Fruit fly (Drosophila melanogaster) whole organism, embryonic: ENCODE measurements around the gene STUB1.

Source experiments
- Abd-B ChIP-seq: fragments of 200-800 bp; sonication (Bioruptor generic); optimal IDR thresholded peaks from 2 replicates; lab custom pipeline; 2018; ENCODE audit warnings: missing biosample characterization, mild to moderate bottlenecking, missing genetic modification characterization, moderate library complexity
- Awh ChIP-seq: fragments of 200-800 bp; sonication (Bioruptor generic); IDR thresholded peaks from 2 replicates; pipeline ENCODE4, ENCODE4 v1.3.6; 2022; ENCODE audit warnings: missing biosample characterization, missing genetic modification characterization
- CG11696 ChIP-seq: fragments of 200-800 bp; sonication (Bioruptor generic); IDR thresholded peaks from 2 replicates; pipeline ENCODE4 v1.3.6; 2022; ENCODE audit warnings: missing biosample characterization, missing genetic modification characterization
- CG12769 ChIP-seq: fragments of 200-800 bp; sonication (Bioruptor generic); optimal IDR thresholded peaks from 2 replicates; lab custom pipeline; 2019; ENCODE audit warnings: missing biosample characterization, mild to moderate bottlenecking, missing genetic modification characterization, moderate library complexity
- CG1602 ChIP-seq: fragments of 200-800 bp; sonication (Bioruptor generic); optimal IDR thresholded peaks from 3 replicates; lab custom pipeline; 2016; ENCODE audit warnings: missing biosample characterization, missing genetic modification characterization
- CG17186 ChIP-seq: fragments of 200-800 bp; sonication (Bioruptor generic); optimal IDR thresholded peaks from 3 replicates; lab custom pipeline; 2017; ENCODE audit warnings: missing biosample characterization, missing genetic modification reagents, missing genetic modification characterization
- CG17328 ChIP-seq: fragments of 200-800 bp; sonication (Bioruptor generic); IDR thresholded peaks from 2 replicates; pipeline ENCODE4 v1.3.6; 2022; ENCODE audit warnings: missing biosample characterization, missing genetic modification characterization
- CG18011 ChIP-seq: fragments of 200-800 bp; sonication (Bioruptor generic); optimal IDR thresholded peaks from 2 replicates; lab custom pipeline; 2017; ENCODE audit warnings: missing biosample characterization, missing genetic modification characterization, mild to moderate bottlenecking, moderate library complexity, missing genotype
- CG2889 ChIP-seq: fragments of 200-800 bp; sonication (Bioruptor generic); IDR thresholded peaks from 3 replicates; pipeline ENCODE4 v1.3.6; 2022; ENCODE audit warnings: missing biosample characterization, missing genetic modification characterization
- CG30403 ChIP-seq: fragments of 200-800 bp; sonication (Bioruptor generic); optimal IDR thresholded peaks from 3 replicates; lab custom pipeline; 2016; ENCODE audit warnings: missing biosample characterization, missing genetic modification characterization
- CG31441 ChIP-seq: fragments of 200-800 bp; sonication (Bioruptor generic); IDR thresholded peaks from 2 replicates; pipeline ENCODE4 v1.3.6; 2022; ENCODE audit warnings: missing biosample characterization, missing genetic modification characterization
- CG42726 ChIP-seq: fragments of 200-800 bp; sonication (Bioruptor generic); IDR thresholded peaks from 2 replicates; pipeline ENCODE4 v1.3.6; 2022; ENCODE audit warnings: missing biosample characterization, missing genetic modification characterization; ENCODE audit not compliant: partially characterized antibody
- CG43689 ChIP-seq: fragments of 200-800 bp; sonication (Bioruptor generic); IDR thresholded peaks from 2 replicates; pipeline ENCODE4 v1.3.6; 2022; ENCODE audit warnings: missing biosample characterization, missing genetic modification characterization
- CG4730 ChIP-seq: fragments of 200-800 bp; sonication (Bioruptor generic); IDR thresholded peaks from 2 replicates; pipeline ENCODE4 v1.3.6; 2022; ENCODE audit warnings: missing biosample characterization, missing genetic modification characterization
- CG5953 ChIP-seq: fragments of 200-800 bp; sonication (Bioruptor generic); IDR thresholded peaks from 2 replicates; pipeline ENCODE4 v1.3.6; 2022; ENCODE audit warnings: missing biosample characterization, missing genetic modification characterization
- CG6683 ChIP-seq: fragments of 200-800 bp; sonication (Bioruptor generic); optimal IDR thresholded peaks from 2 replicates; lab custom pipeline; 2017; ENCODE audit warnings: missing biosample characterization, mild to moderate bottlenecking, missing genetic modification characterization, missing genetic modification reagents
- CG7745 ChIP-seq: fragments of 200-800 bp; sonication (Bioruptor generic); optimal IDR thresholded peaks from 2 replicates; lab custom pipeline; 2018; ENCODE audit warnings: missing biosample characterization, mild to moderate bottlenecking, missing genetic modification characterization, moderate library complexity
- CG9727 ChIP-seq: fragments of 200-800 bp; sonication (Bioruptor generic); optimal IDR thresholded peaks from 3 replicates; lab custom pipeline; 2017; ENCODE audit warnings: missing biosample characterization, mild to moderate bottlenecking, missing genetic modification characterization
- CG9797 ChIP-seq: fragments of 200-800 bp; sonication (Bioruptor generic); optimal IDR thresholded peaks from 3 replicates; lab custom pipeline; 2018; ENCODE audit warnings: missing biosample characterization, mild to moderate bottlenecking, missing genetic modification characterization
- Dad ChIP-seq: fragments of 200-800 bp; sonication (Bioruptor generic); optimal IDR thresholded peaks from 3 replicates; lab custom pipeline; 2016; ENCODE audit warnings: missing biosample characterization, missing genetic modification characterization
- Dll ChIP-seq: fragments of 200-800 bp; sonication (Bioruptor generic); IDR thresholded peaks from 4 replicates; pipeline ENCODE4 v1.3.6; 2022; ENCODE audit warnings: missing biosample characterization, missing genetic modification characterization; ENCODE audit not compliant: partially characterized antibody
- E2f2 ChIP-seq: fragments of 200-800 bp; sonication (Bioruptor generic); IDR thresholded peaks from 2 replicates; pipeline ENCODE4 v1.3.6; 2022; ENCODE audit warnings: missing biosample characterization, missing genetic modification characterization
- Fer2 ChIP-seq: fragments of 200-800 bp; sonication (Bioruptor generic); optimal IDR thresholded peaks from 2 replicates; lab custom pipeline; 2018; ENCODE audit warnings: missing biosample characterization, mild to moderate bottlenecking, missing genetic modification characterization, moderate library complexity
- H2.0 ChIP-seq: fragments of 200-800 bp; sonication (Bioruptor generic); IDR thresholded peaks from 2 replicates; pipeline ENCODE4 v1.3.6; 2022; ENCODE audit warnings: missing biosample characterization, missing genetic modification characterization
- HLH54F ChIP-seq: fragments of 200-800 bp; sonication (Bioruptor generic); optimal IDR thresholded peaks from 3 replicates; lab custom pipeline; 2016; ENCODE audit warnings: missing biosample characterization, missing genetic modification characterization
- Rfx ChIP-seq: fragments of 200-800 bp; sonication (Bioruptor generic); IDR thresholded peaks from 2 replicates; pipeline ENCODE4 v1.3.6; 2022; ENCODE audit warnings: missing biosample characterization, missing genetic modification characterization
- Xbp1 ChIP-seq: fragments of 200-800 bp; sonication (Bioruptor generic); optimal IDR thresholded peaks from 3 replicates; lab custom pipeline; 2016; ENCODE audit warnings: missing biosample characterization, mild to moderate bottlenecking, missing genetic modification characterization
- ac ChIP-seq: fragments of 200-800 bp; sonication (Bioruptor generic); optimal IDR thresholded peaks from 3 replicates; lab custom pipeline; 2017; ENCODE audit warnings: missing biosample characterization, mild to moderate bottlenecking, missing genetic modification characterization
- al ChIP-seq: fragments of 200-800 bp; sonication (Bioruptor generic); IDR thresholded peaks from 2 replicates; pipeline ENCODE4 v1.3.6; 2022; ENCODE audit warnings: missing biosample characterization, missing genetic modification characterization
- bab2 ChIP-seq: fragments of 200-800 bp; sonication (Bioruptor generic); optimal IDR thresholded peaks from 2 replicates; lab custom pipeline; 2016; ENCODE audit warnings: missing biosample characterization, missing genetic modification characterization
- bsh ChIP-seq, 2 experiments: fragments of 200-800 bp; sonication (Bioruptor generic); optimal IDR thresholded peaks; 2 replicates each; lab custom pipeline; 2017 to 2018; ENCODE audit warnings: mild to moderate bottlenecking in 2 of 2, missing biosample characterization in 2 of 2, missing genetic modification characterization in 2 of 2, moderate library complexity in 1 of 2
- dan ChIP-seq: fragments of 200-800 bp; sonication (Bioruptor generic); IDR thresholded peaks from 2 replicates; pipeline ENCODE4 v1.3.6; 2022; ENCODE audit warnings: missing biosample characterization, missing genetic modification characterization
- disco-r ChIP-seq: fragments of 200-800 bp; sonication (Bioruptor generic); optimal IDR thresholded peaks from 2 replicates; lab custom pipeline; 2016; ENCODE audit warnings: missing biosample characterization, missing genetic modification characterization
- en ChIP-seq: fragments of 200-800 bp; sonication (Bioruptor generic); optimal IDR thresholded peaks from 2 replicates; lab custom pipeline; 2016; ENCODE audit warnings: missing biosample characterization, missing genetic modification characterization
- eve ChIP-seq, 2 experiments: fragments of >200 bp; optimal IDR thresholded peaks; 2 replicates each; lab custom pipeline; 2017; ENCODE audit warnings: missing biosample characterization in 2 of 2, missing genetic modification characterization in 2 of 2
- gem ChIP-seq: fragments of 200-800 bp; sonication (Bioruptor generic); optimal IDR thresholded peaks from 2 replicates; lab custom pipeline; 2019; ENCODE audit warnings: missing biosample characterization, mild to moderate bottlenecking, missing genetic modification characterization, moderate library complexity
- mld ChIP-seq: fragments of 200-800 bp; sonication (Bioruptor generic); IDR thresholded peaks from 3 replicates; pipeline ENCODE4 v1.3.6; 2022; ENCODE audit warnings: missing biosample characterization, missing genetic modification characterization; ENCODE audit not compliant: partially characterized antibody
- odd ChIP-seq: fragments of 200-800 bp; sonication (Bioruptor generic); optimal IDR thresholded peaks from 2 replicates; lab custom pipeline; 2017; ENCODE audit warnings: missing biosample characterization, mild to moderate bottlenecking, missing genetic modification characterization
- row ChIP-seq: fragments of 200-800 bp; sonication (Bioruptor generic); IDR thresholded peaks from 3 replicates; pipeline ENCODE4 v1.3.6; 2022; ENCODE audit warnings: missing biosample characterization, missing genetic modification characterization
- salm ChIP-seq: fragments of 200-800 bp; sonication (Bioruptor generic); optimal IDR thresholded peaks from 2 replicates; lab custom pipeline; 2018; ENCODE audit warnings: missing biosample characterization, mild to moderate bottlenecking, missing genetic modification characterization
- schlank ChIP-seq: fragments of 200-800 bp; sonication (Bioruptor generic); optimal IDR thresholded peaks from 2 replicates; lab custom pipeline; 2018; ENCODE audit warnings: missing biosample characterization, mild to moderate bottlenecking, missing genetic modification characterization
- seq ChIP-seq: fragments of 200-800 bp; sonication (Bioruptor generic); IDR thresholded peaks from 2 replicates; pipeline ENCODE4 v1.3.6; 2022; ENCODE audit warnings: missing biosample characterization, missing genetic modification characterization
- sim ChIP-seq: fragments of 200-800 bp; sonication (Bioruptor generic); IDR thresholded peaks from 2 replicates; pipeline ENCODE4 v1.3.6; 2022; ENCODE audit warnings: missing biosample characterization, missing genetic modification characterization
- so ChIP-seq: fragments of 200-800 bp; sonication (Bioruptor generic); IDR thresholded peaks from 3 replicates; pipeline ENCODE4 v1.3.6; 2022; ENCODE audit warnings: missing biosample characterization, missing genetic modification characterization
- sob ChIP-seq: fragments of 200-800 bp; sonication (Bioruptor generic); IDR thresholded peaks from 2 replicates; pipeline ENCODE4 v1.3.6; 2022; ENCODE audit warnings: missing biosample characterization, missing genetic modification characterization
- sqz ChIP-seq: fragments of 200-800 bp; sonication (Bioruptor generic); optimal IDR thresholded peaks from 3 replicates; lab custom pipeline; 2018; ENCODE audit warnings: missing biosample characterization, mild to moderate bottlenecking, missing genetic modification characterization
- tgo ChIP-seq: fragments of 200-800 bp; sonication (Bioruptor generic); IDR thresholded peaks from 3 replicates; pipeline ENCODE4 v1.3.6; 2022; ENCODE audit warnings: missing biosample characterization, missing genetic modification characterization
- wdn ChIP-seq: fragments of 200-800 bp; sonication (Bioruptor generic); IDR thresholded peaks from 2 replicates; pipeline ENCODE4 v1.3.6; 2022; ENCODE audit warnings: missing biosample characterization, missing genetic modification characterization
- zf30C ChIP-seq: fragments of 200-800 bp; sonication (Bioruptor generic); optimal IDR thresholded peaks from 3 replicates; lab custom pipeline; 2018; ENCODE audit warnings: missing biosample characterization, mild to moderate bottlenecking, missing genetic modification characterization

Gene STUB1

DNA sequence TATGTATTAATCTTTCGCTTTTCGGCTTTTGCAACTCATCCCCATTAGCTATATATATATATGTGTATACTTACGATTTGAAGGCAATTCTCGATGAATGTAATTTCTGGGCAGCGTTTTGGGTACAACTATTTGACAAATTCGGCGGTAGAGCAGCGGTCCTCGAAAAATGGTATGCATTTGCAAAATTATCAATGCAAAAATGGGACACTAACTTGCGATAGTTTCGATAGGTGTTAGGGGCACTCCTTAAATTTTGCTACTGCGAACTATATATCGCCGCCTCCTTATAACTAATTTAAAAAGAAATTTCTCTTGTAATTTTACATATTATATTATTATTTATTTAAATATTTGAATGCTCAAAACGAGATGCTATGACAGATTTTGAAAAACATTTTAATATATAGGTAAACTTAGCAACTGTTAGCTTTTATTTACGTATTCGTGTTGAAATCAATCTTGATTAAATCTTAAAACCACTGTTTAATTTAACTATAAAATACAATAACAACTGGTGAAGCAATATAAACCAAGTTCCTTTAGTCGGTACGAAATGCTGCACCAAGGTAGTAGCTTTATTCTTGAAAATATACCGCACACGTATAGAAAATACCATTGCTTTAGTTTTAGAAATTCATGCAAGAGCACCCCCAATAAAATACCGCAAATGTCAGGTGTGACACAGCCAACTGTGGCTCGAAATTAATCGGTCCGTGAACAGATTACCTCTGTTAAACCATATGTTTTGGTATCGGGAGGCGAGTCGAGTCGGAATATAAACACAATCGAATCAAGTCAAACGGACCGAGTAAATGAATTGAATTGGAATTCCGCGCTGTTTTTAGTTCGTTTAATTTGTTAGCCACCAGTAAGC is 23.9 kb upstream of the STUB1 start, which contains the start of the genes CG5355 and Klp31E:
CG5355 (minus strand) TSS at position 213 of the 877 bp plus-strand sequence.
Klp31E (plus strand) TSS at position 767 of the 877 bp plus-strand sequence.
- TF ChIP-seq CG9727 (peak; percentile 87), CG11696 (GFP tag; lab: Robert Waterston, UW) (peak; percentile 61; the same call in 1 of the 2 replicates), Awh (no peak), Dad (peak; percentile 32), disco-r (peak; percentile 5), so (GFP tag; lab: Robert Waterston, UW) (peak; percentile 70; the same call in 1 of the 3 replicates), bab2 (peak; percentile 56), Fer2 (tag; lab: Kevin White, UChicago) (peak; percentile 36), zf30C (GFP tag; lab: Kevin White, UChicago) (no peak), CG42726 (GFP tag; lab: Robert Waterston, UW) (no peak), CG5953 (GFP tag; lab: Robert Waterston, UW) (no peak), gem (tag; lab: Kevin White, UChicago) (peak; percentile 86), CG1602 (GFP tag; lab: Kevin White, UChicago) (peak; percentile 68), en (GFP tag; lab: Kevin White, UChicago) (peak; percentile 32), sob (peak; percentile 64), H2.0 (GFP tag; lab: Robert Waterston, UW) (peak; percentile 31), dan (no peak), CG17328 (GFP tag; lab: Robert Waterston, UW) (peak; percentile 8; the same call in 1 of the 2 replicates), CG12769 (tag; lab: Kevin White, UChicago) (peak; percentile 46), eve (GFP tag; optimal IDR thresholded peaks at IDR 0.05; lab: Kevin White, UChicago) (no peak), al (GFP tag; lab: Robert Waterston, UW) (0 out of 2 replicates have a peak, but pooled peaks have one; percentile 16), CG9797 (GFP tag; lab: Kevin White, UChicago) (peak; percentile 34), Xbp1 (peak; percentile 71), ac (peak; percentile 15), Dll (GFP tag; lab: Robert Waterston, UW) (peak; percentile 80), HLH54F (GFP tag; lab: Kevin White, UChicago) (peak; percentile 49), CG7745 (no peak), CG18011 (GFP tag; lab: Kevin White, UChicago) (no peak), E2f2 (GFP tag; lab: Robert Waterston, UW) (no peak; the same call in 1 of the 2 replicates), CG6683 (GFP tag; lab: Kevin White, UChicago) (no peak), salm (tag; lab: Kevin White, UChicago) (peak; percentile 37), sqz (GFP tag; lab: Kevin White, UChicago) (no peak), Rfx (peak; percentile 53), Abd-B (GFP tag; lab: Kevin White, UChicago) (no peak), tgo (GFP tag; lab: Robert Waterston, UW) (peak; percentile 64; the same call in 2 of the 3 replicates), CG4730 (GFP tag; lab: Robert Waterston, UW) (no peak), schlank (tag; lab: Kevin White, UChicago) (no peak), sim (GFP tag; lab: Robert Waterston, UW) (no peak), mld (GFP tag; lab: Robert Waterston, UW) (peak; percentile 46; the same call in 1 of the 3 replicates), CG30403 (peak; percentile 79), CG31441 (GFP tag; lab: Robert Waterston, UW) (no peak), wdn (GFP tag; lab: Robert Waterston, UW) (no peak), odd (GFP tag; lab: Kevin White, UChicago) (peak; percentile 63), CG17186 (GFP tag; lab: Kevin White, UChicago) (no peak), bsh (GFP tag; optimal IDR thresholded peaks at IDR 0.05; lab: Kevin White, UChicago) (peak in 1 of 2 experiments; percentile 58), CG2889 (GFP tag; lab: Robert Waterston, UW) (no peak), seq (0 out of 2 replicates have a peak, but pooled peaks have one; percentile 8), CG43689 (GFP tag; lab: Robert Waterston, UW) (no peak), row (GFP tag; lab: Robert Waterston, UW) (peak; percentile 88)
